Fruit fly (Drosophila melanogaster) whole organism, embryonic: ENCODE measurements around the gene Rab18.

ENCODE experiments used
- ATbp ChIP-seq: fragments of 200-800 bp; sonication (Bioruptor generic); optimal IDR thresholded peaks from 2 replicates; lab custom pipeline; 2017; ENCODE audit warnings: missing biosample characterization, mild to moderate bottlenecking, missing genetic modification characterization, missing genetic modification reagents
- Blimp-1 ChIP-seq: fragments of 200-800 bp; sonication (Bioruptor generic); optimal IDR thresholded peaks from 3 replicates; lab custom pipeline; 2018; ENCODE audit warnings: missing biosample characterization, missing genetic modification characterization, mild to moderate bottlenecking, moderate library complexity, missing genetic modification reagents
- CG10267 ChIP-seq: fragments of 200-800 bp; sonication (Bioruptor generic); optimal IDR thresholded peaks from 2 replicates; lab custom pipeline; 2018; ENCODE audit warnings: missing biosample characterization, mild to moderate bottlenecking, missing genetic modification characterization, moderate library complexity
- CG12391 ChIP-seq: fragments of 200-800 bp; sonication (Bioruptor generic); optimal IDR thresholded peaks from 3 replicates; lab custom pipeline; 2018; ENCODE audit warnings: missing biosample characterization, mild to moderate bottlenecking, missing genetic modification characterization, moderate library complexity
- CG13424 ChIP-seq: fragments of 200-800 bp; sonication (Bioruptor generic); optimal IDR thresholded peaks from 2 replicates; lab custom pipeline; 2019; ENCODE audit warnings: missing biosample characterization, mild to moderate bottlenecking, missing genetic modification characterization, moderate library complexity
- CG14710 ChIP-seq: fragments of 200-800 bp; sonication (Bioruptor generic); optimal IDR thresholded peaks from 3 replicates; lab custom pipeline; 2019; ENCODE audit warnings: missing biosample characterization, mild to moderate bottlenecking, missing genetic modification characterization, moderate library complexity
- CG15073 ChIP-seq: fragments of 200-800 bp; sonication (Bioruptor generic); optimal IDR thresholded peaks from 2 replicates; lab custom pipeline; 2016; ENCODE audit warnings: missing biosample characterization, missing genetic modification characterization
- CG1602 ChIP-seq: fragments of 200-800 bp; sonication (Bioruptor generic); optimal IDR thresholded peaks from 3 replicates; lab custom pipeline; 2016; ENCODE audit warnings: missing biosample characterization, missing genetic modification characterization
- CG17385 ChIP-seq: fragments of 200-800 bp; sonication (Bioruptor generic); optimal IDR thresholded peaks from 3 replicates; lab custom pipeline; 2018; ENCODE audit warnings: missing biosample characterization, mild to moderate bottlenecking, missing genetic modification characterization
- CG32767 ChIP-seq: fragments of 200-800 bp; sonication (Bioruptor generic); IDR thresholded peaks from 2 replicates; pipeline ENCODE4 v1.3.6; 2022; ENCODE audit warnings: missing biosample characterization, missing genetic modification characterization
- CG4707 ChIP-seq: fragments of 200-800 bp; sonication (Bioruptor generic); optimal IDR thresholded peaks from 2 replicates; lab custom pipeline; 2018; ENCODE audit warnings: missing biosample characterization, mild to moderate bottlenecking, missing genetic modification characterization, moderate library complexity
- CG5245 ChIP-seq: fragments of 200-800 bp; sonication (Bioruptor generic); optimal IDR thresholded peaks from 3 replicates; lab custom pipeline; 2016; ENCODE audit warnings: missing biosample characterization, missing genetic modification characterization
- CG6272 ChIP-seq: fragments of 200-800 bp; sonication (Bioruptor generic); IDR thresholded peaks from 2 replicates; pipeline ENCODE4 v1.3.6; 2022; ENCODE audit warnings: missing biosample characterization, missing genetic modification characterization
- CG7556 ChIP-seq: fragments of 200-800 bp; sonication (Bioruptor generic); optimal IDR thresholded peaks from 2 replicates; lab custom pipeline; 2017; ENCODE audit warnings: missing biosample characterization, mild to moderate bottlenecking, missing genetic modification characterization
- CG8924 ChIP-seq: fragments of 200-800 bp; optimal IDR thresholded peaks from 3 replicates; lab custom pipeline; 2019; ENCODE audit warnings: missing biosample characterization, mild to moderate bottlenecking, missing genetic modification characterization, moderate library complexity
- CG9727 ChIP-seq: fragments of 200-800 bp; sonication (Bioruptor generic); optimal IDR thresholded peaks from 3 replicates; lab custom pipeline; 2017; ENCODE audit warnings: missing biosample characterization, mild to moderate bottlenecking, missing genetic modification characterization
- Deaf1 ChIP-seq: fragments of 200-800 bp; optimal IDR thresholded peaks from 3 replicates; lab custom pipeline; 2019; ENCODE audit warnings: missing biosample characterization, mild to moderate bottlenecking, missing genetic modification characterization, moderate library complexity
- Doc2 ChIP-seq: fragments of 200-800 bp; sonication (Bioruptor generic); IDR thresholded peaks from 2 replicates; pipeline ENCODE4 v1.3.6; 2022; ENCODE audit warnings: missing biosample characterization, missing genetic modification characterization
- Gug ChIP-seq: fragments of 200-800 bp; sonication (Bioruptor generic); IDR thresholded peaks from 4 replicates; pipeline ENCODE4 v1.3.6; 2022; ENCODE audit warnings: missing biosample characterization, missing genetic modification characterization
- HLH3B ChIP-seq: fragments of 200-800 bp; sonication (Bioruptor generic); IDR thresholded peaks from 2 replicates; pipeline ENCODE4 v1.3.6; 2022; ENCODE audit warnings: missing biosample characterization, missing genetic modification characterization
- Hr51 ChIP-seq, 2 experiments: fragments of 200-800 bp; sonication (Bioruptor generic); optimal IDR thresholded peaks; 2 replicates in 1 of 2; 3 replicates in 1 of 2; lab custom pipeline; 2016 to 2018; ENCODE audit warnings: missing biosample characterization in 2 of 2, missing genetic modification characterization in 2 of 2, mild to moderate bottlenecking in 1 of 2, moderate library complexity in 1 of 2
- Med ChIP-seq: fragments of 200-800 bp; sonication (Bioruptor generic); peaks from one replicate; lab custom pipeline; 2016; ENCODE audit warnings: missing biosample characterization, missing genetic modification characterization, mild to moderate bottlenecking, inconsistent platforms, moderate library complexity
- Meics ChIP-seq: fragments of 200-800 bp; sonication (Bioruptor generic); optimal IDR thresholded peaks from 2 replicates; lab custom pipeline; 2017; ENCODE audit warnings: missing biosample characterization, mild to moderate bottlenecking, missing genetic modification characterization
- Myb ChIP-seq: fragments of 200-800 bp; sonication (Bioruptor generic); optimal IDR thresholded peaks from 2 replicates; lab custom pipeline; 2016; ENCODE audit warnings: missing biosample characterization, missing genetic modification characterization
- Nf-YA ChIP-seq: fragments of 200-800 bp; sonication (Bioruptor generic); IDR thresholded peaks from 2 replicates; pipeline ENCODE4 v1.3.6; 2022; ENCODE audit warnings: missing biosample characterization, missing genetic modification characterization
- Oli ChIP-seq: fragments of 200-800 bp; sonication (Bioruptor generic); optimal IDR thresholded peaks from 2 replicates; lab custom pipeline; 2018; ENCODE audit warnings: missing biosample characterization, mild to moderate bottlenecking, missing genetic modification characterization, moderate library complexity
- PHDP ChIP-seq: fragments of 200-800 bp; sonication (Bioruptor generic); optimal IDR thresholded peaks from 3 replicates; lab custom pipeline; 2018; ENCODE audit warnings: missing biosample characterization, mild to moderate bottlenecking, missing genetic modification characterization, moderate library complexity
- Pdp1 ChIP-seq, 2 experiments: fragments of 200-800 bp; sonication (Bioruptor generic); optimal IDR thresholded peaks; 3 replicates each; lab custom pipeline; 2016; ENCODE audit warnings: missing biosample characterization in 2 of 2, missing genetic modification characterization in 2 of 2, mild to moderate bottlenecking in 1 of 2, moderate library complexity in 1 of 2
- Rx ChIP-seq: fragments of 200-800 bp; sonication (Bioruptor generic); IDR thresholded peaks from 2 replicates; pipeline ENCODE4 v1.3.6; 2022; ENCODE audit warnings: missing biosample characterization, missing genetic modification characterization
- Side ChIP-seq: fragments of 200-800 bp; sonication (Bioruptor generic); optimal IDR thresholded peaks from 2 replicates; lab custom pipeline; 2016; ENCODE audit warnings: missing biosample characterization, missing genetic modification characterization
- Sox102F ChIP-seq: fragments of 200-800 bp; sonication (Bioruptor generic); optimal IDR thresholded peaks from 2 replicates; lab custom pipeline; 2018; ENCODE audit warnings: missing biosample characterization, mild to moderate bottlenecking, missing genetic modification characterization, moderate library complexity
- bbx ChIP-seq: fragments of 200-800 bp; sonication (Bioruptor generic); IDR thresholded peaks from 2 replicates; pipeline ENCODE4 v1.3.6; 2022; ENCODE audit warnings: missing biosample characterization, missing genetic modification characterization; ENCODE audit not compliant: partially characterized antibody
- danr ChIP-seq: fragments of 200-800 bp; sonication (Bioruptor generic); IDR thresholded peaks from 2 replicates; pipeline ENCODE4 v1.3.6; 2022; ENCODE audit warnings: missing biosample characterization, missing genetic modification characterization
- dimm ChIP-seq: fragments of 200-800 bp; sonication (Bioruptor generic); IDR thresholded peaks from 2 replicates; pipeline ENCODE4 v1.3.6; 2022; ENCODE audit warnings: missing biosample characterization, missing genetic modification characterization
- dm ChIP-seq: fragments of 200-800 bp; sonication (Bioruptor generic); optimal IDR thresholded peaks from 3 replicates; lab custom pipeline; 2016; ENCODE audit warnings: missing biosample characterization, missing genetic modification characterization
- eve ChIP-seq, 2 experiments: fragments of >200 bp; optimal IDR thresholded peaks; 2 replicates each; lab custom pipeline; 2017; ENCODE audit warnings: missing biosample characterization in 2 of 2, missing genetic modification characterization in 2 of 2
- fd96Cb ChIP-seq: fragments of 200-800 bp; sonication (Bioruptor generic); optimal IDR thresholded peaks from 2 replicates; lab custom pipeline; 2018; ENCODE audit warnings: missing biosample characterization, mild to moderate bottlenecking, missing genetic modification characterization, moderate library complexity
- gsb-n ChIP-seq: fragments of 200-800 bp; sonication (Bioruptor generic); optimal IDR thresholded peaks from 3 replicates; lab custom pipeline; 2018; ENCODE audit warnings: missing biosample characterization, mild to moderate bottlenecking, missing genetic modification characterization
- ind ChIP-seq: fragments of 200-800 bp; sonication (Bioruptor generic); optimal IDR thresholded peaks from 3 replicates; lab custom pipeline; 2016; ENCODE audit warnings: missing biosample characterization, missing genetic modification characterization
- lab ChIP-seq: fragments of 200-800 bp; sonication (Bioruptor generic); optimal IDR thresholded peaks from 3 replicates; lab custom pipeline; 2017; ENCODE audit warnings: missing biosample characterization, missing genetic modification characterization, mild to moderate bottlenecking, moderate library complexity, missing genetic modification reagents
- lola ChIP-seq, 3 experiments: fragments of >200 bp in 2 of 3; fragments of 200-800 bp in 1 of 3; sonication (Bioruptor generic) in 1 of 3; optimal IDR thresholded peaks; 2 replicates each; lab custom pipeline; 2017 to 2019; ENCODE audit warnings: missing biosample characterization in 3 of 3, missing genetic modification characterization in 3 of 3, mild to moderate bottlenecking in 1 of 3, moderate library complexity in 1 of 3
- oc ChIP-seq: fragments of 200-800 bp; sonication (Bioruptor generic); optimal IDR thresholded peaks from 2 replicates; lab custom pipeline; 2018; ENCODE audit warnings: missing biosample characterization, mild to moderate bottlenecking, missing genetic modification characterization, moderate library complexity
- org-1 ChIP-seq: fragments of 200-800 bp; sonication (Bioruptor generic); optimal IDR thresholded peaks from 2 replicates; lab custom pipeline; 2017; ENCODE audit warnings: missing biosample characterization, missing genetic modification characterization
- phol ChIP-seq: fragments of 200-800 bp; sonication (Bioruptor generic); optimal IDR thresholded peaks from 3 replicates; lab custom pipeline; 2018; ENCODE audit warnings: missing biosample characterization, mild to moderate bottlenecking, missing genetic modification characterization, moderate library complexity
- salm ChIP-seq: fragments of 200-800 bp; sonication (Bioruptor generic); optimal IDR thresholded peaks from 2 replicates; lab custom pipeline; 2018; ENCODE audit warnings: missing biosample characterization, mild to moderate bottlenecking, missing genetic modification characterization
- sr ChIP-seq: fragments of 200-800 bp; sonication (Bioruptor generic); IDR thresholded peaks from 3 replicates; pipeline ENCODE4 v1.3.6; 2022; ENCODE audit warnings: missing biosample characterization, missing genetic modification characterization
- unpg ChIP-seq: fragments of 200-800 bp; sonication (Bioruptor generic); optimal IDR thresholded peaks from 3 replicates; lab custom pipeline; 2018; ENCODE audit warnings: missing biosample characterization, mild to moderate bottlenecking, missing genetic modification characterization, moderate library complexity
- vfl ChIP-seq: fragments of 200-800 bp; sonication (Bioruptor generic); optimal IDR thresholded peaks from 2 replicates; lab custom pipeline; 2016; ENCODE audit warnings: missing biosample characterization, missing genetic modification characterization
- vvl ChIP-seq: fragments of 200-800 bp; sonication (Bioruptor generic); IDR thresholded peaks from 2 replicates; pipeline ENCODE4 v1.3.6; 2022; ENCODE audit warnings: missing biosample characterization, missing genetic modification characterization
- wor ChIP-seq: fragments of 200-800 bp; sonication (Bioruptor generic); IDR thresholded peaks from 2 replicates; pipeline ENCODE4 v1.3.6; 2022; ENCODE audit warnings: missing biosample characterization, missing genetic modification characterization

Rab18 gene

dm6 chrX:5646228-5646627 is 25.4 kb downstream of the Rab18 start (continued):
- TF ChIP-seq CG6272 (GFP tag; lab: Robert Waterston, UW) (no peak), Doc2 (GFP tag; lab: Robert Waterston, UW) (no peak), Nf-YA (GFP tag; lab: Robert Waterston, UW) (no peak), ind (GFP tag; lab: Kevin White, UChicago) (peak; percentile 14), org-1 (peak; percentile 1), gsb-n (tag; lab: Kevin White, UChicago) (peak; percentile 29), wor (GFP tag; lab: Robert Waterston, UW) (no peak), vfl (no peak), Sox102F (GFP tag; lab: Kevin White, UChicago) (peak; percentile 30), unpg (GFP tag; lab: Kevin White, UChicago) (peak; percentile 35), Oli (tag; lab: Kevin White, UChicago) (peak; percentile 4), Hr51 (GFP tag; optimal IDR thresholded peaks at IDR 0.05; lab: Kevin White, UChicago) (peak in 1 of 2 experiments; percentile 4), vvl (GFP tag; lab: Robert Waterston, UW) (peak; percentile 10; the same call in 1 of the 2 replicates), Myb (no peak), CG12391 (tag; lab: Kevin White, UChicago) (peak; percentile 38), phol (tag; lab: Kevin White, UChicago) (peak; percentile 51), CG15073 (GFP tag; lab: Kevin White, UChicago) (no peak), Blimp-1 (GFP tag; lab: Kevin White, UChicago) (peak; percentile 44), CG7556 (GFP tag; lab: Kevin White, UChicago) (peak; percentile 18), CG32767 (GFP tag; lab: Robert Waterston, UW) (no peak), Side (no peak), oc (tag; lab: Kevin White, UChicago) (peak; percentile 18), Meics (no peak), CG17385 (GFP tag; lab: Kevin White, UChicago) (no peak), salm (tag; lab: Kevin White, UChicago) (no peak), PHDP (tag; lab: Kevin White, UChicago) (peak; percentile 16), Rx (no peak), Deaf1 (peak; percentile 7), CG9727 (peak; percentile 23), HLH3B (GFP tag; lab: Robert Waterston, UW) (0 out of 2 replicates have a peak, but pooled peaks have one; percentile 7), sr (no peak), CG13424 (peak; percentile 23), eve (GFP tag; optimal IDR thresholded peaks at IDR 0.05; lab: Kevin White, UChicago) (peak in 1 of 2 experiments; percentile 18), CG14710 (tag; lab: Kevin White, UChicago) (peak; percentile 24), fd96Cb (tag; lab: Kevin White, UChicago) (peak; percentile 32), danr (GFP tag; lab: Robert Waterston, UW) (no peak), Med (GFP tag; lab: Kevin White, UChicago) (peak; percentile 54), CG8924 (tag; lab: Kevin White, UChicago) (peak; percentile 8), CG5245 (GFP tag; lab: Kevin White, UChicago) (no peak), CG4707 (GFP tag; lab: Kevin White, UChicago) (no peak), lola (GFP tag; optimal IDR thresholded peaks at IDR 0.05; lab: Kevin White, UChicago) (peak in 1 of 3 experiments; percentile 28), dm (no peak), lab (GFP tag; lab: Kevin White, UChicago) (peak; percentile 30), Pdp1 (GFP tag; optimal IDR thresholded peaks at IDR 0.05; lab: Kevin White, UChicago) (no peak), bbx (GFP tag; lab: Robert Waterston, UW) (no peak), CG1602 (no peak), Gug (GFP tag; lab: Robert Waterston, UW) (no peak), dimm (GFP tag; lab: Robert Waterston, UW) (no peak), ATbp (peak; percentile 11), CG10267 (tag; lab: Kevin White, UChicago) (peak; percentile 30)
